Worm (Caenorhabditis elegans) whole organism, young adult: ENCODE results near the gene T15B12.1.

ENCODE experiments used
- B0261.1 ChIP-seq: sonication (generic microtip); optimal IDR thresholded peaks from 2 replicates; lab custom pipeline; 2016; ENCODE audit warnings: mild to moderate bottlenecking, missing genetic modification characterization, moderate library complexity, missing compliant biosample characterization
- B0336.3 ChIP-seq: fragments of 200-800 bp; sonication (Bioruptor generic); IDR thresholded peaks from 2 replicates; pipeline ENCODE4 v1.3.6; 2022; ENCODE audit warnings: missing genetic modification characterization, missing compliant biosample characterization
- D2030.7 ChIP-seq: fragments of 200-800 bp; sonication (Bioruptor generic); IDR thresholded peaks from 2 replicates; pipeline ENCODE4 v1.3.6; 2022; ENCODE audit warnings: missing genetic modification reagents, missing genetic modification characterization, missing compliant biosample characterization
- F10E7.11 ChIP-seq: sonication (generic microtip); optimal IDR thresholded peaks from 2 replicates; lab custom pipeline; 2017; ENCODE audit warnings: mild to moderate bottlenecking, missing genetic modification characterization, moderate library complexity, missing compliant biosample characterization
- F23B12.7 ChIP-seq: sonication (generic microtip); optimal IDR thresholded peaks from 2 replicates; lab custom pipeline; 2017; ENCODE audit warnings: missing genetic modification characterization, mild to moderate bottlenecking, missing compliant biosample characterization, antibody characterized with exemption, moderate library complexity; ENCODE audit not compliant: insufficient read depth
- F55B11.4 ChIP-seq: sonication (generic microtip); optimal IDR thresholded peaks from 2 replicates; lab custom pipeline; 2016; ENCODE audit warnings: missing compliant biosample characterization, missing genetic modification characterization, borderline replicate concordance; ENCODE audit not compliant: insufficient read depth
- T26A5.8 ChIP-seq: sonication (generic microtip); optimal IDR thresholded peaks from 2 replicates; lab custom pipeline; 2016; ENCODE audit warnings: missing genetic modification characterization, missing compliant biosample characterization
- Y56A3A.18 ChIP-seq: fragments of 200-800 bp; sonication (Bioruptor generic); IDR thresholded peaks from 2 replicates; pipeline ENCODE4 v1.3.6; 2022; ENCODE audit warnings: missing genetic modification reagents, missing genetic modification characterization, missing compliant biosample characterization
- attf-5 ChIP-seq: fragments of 200-800 bp; sonication (Bioruptor generic); optimal IDR thresholded peaks from 2 replicates; lab custom pipeline; 2018; ENCODE audit warnings: mild to moderate bottlenecking, missing genetic modification characterization, missing compliant biosample characterization
- cebp-1 ChIP-seq, 2 experiments: fragments of 200-800 bp in 1 of 2; sonication (Bioruptor generic) in 1 of 2; sonication (generic microtip) in 1 of 2; IDR thresholded peaks in 1 of 2; optimal IDR thresholded peaks in 1 of 2; 2 replicates each; pipeline versions ENCODE4 v1.3.6 to Lab custom; 2017 to 2022; ENCODE audit warnings: missing compliant biosample characterization in 2 of 2, missing genetic modification characterization in 2 of 2, mild to moderate bottlenecking in 1 of 2, missing genetic modification reagents in 1 of 2, moderate library complexity in 1 of 2
- cebp-2 ChIP-seq: fragments of 200-800 bp; sonication (Bioruptor generic); IDR thresholded peaks from 2 replicates; pipeline ENCODE4 v1.3.6; 2022; ENCODE audit warnings: missing genetic modification characterization, missing compliant biosample characterization
- ceh-40 ChIP-seq: fragments of 200-800 bp; sonication (Bioruptor generic); IDR thresholded peaks from 2 replicates; pipeline ENCODE4 v1.3.6; 2022; ENCODE audit warnings: missing genetic modification characterization, missing compliant biosample characterization
- ceh-58 ChIP-seq: fragments of 200-800 bp; sonication (Bioruptor generic); IDR thresholded peaks from 2 replicates; pipeline ENCODE4 v1.3.6; 2022; ENCODE audit warnings: missing genetic modification characterization, missing compliant biosample characterization
- ceh-91 ChIP-seq: fragments of 200-800 bp; sonication (Bioruptor generic); IDR thresholded peaks from 2 replicates; pipeline ENCODE4 v1.3.6; 2022; ENCODE audit warnings: missing genetic modification reagents, missing genetic modification characterization, missing compliant biosample characterization
- chd-7 ChIP-seq: sonication (generic microtip); optimal IDR thresholded peaks from 2 replicates; lab custom pipeline; 2016; ENCODE audit warnings: mild to moderate bottlenecking, missing genetic modification characterization, moderate library complexity, missing compliant biosample characterization
- dox-1 ChIP-seq: fragments of 200-800 bp; sonication (Bioruptor generic); IDR thresholded peaks from 2 replicates; pipeline ENCODE4 v1.3.6; 2022; ENCODE audit warnings: missing genetic modification reagents, missing genetic modification characterization, missing compliant biosample characterization
- hrde-1 ChIP-seq: sonication (generic microtip); optimal IDR thresholded peaks from 2 replicates; lab custom pipeline; 2016; ENCODE audit warnings: missing genetic modification characterization, mild to moderate bottlenecking, missing compliant biosample characterization, moderate library complexity, missing genotype, missing genetic modification reagents, borderline replicate concordance
- hsf-1 ChIP-seq: fragments of 200-800 bp; sonication (Bioruptor generic); IDR thresholded peaks from 2 replicates; pipeline ENCODE4 v1.3.6; 2022; ENCODE audit warnings: missing genetic modification reagents, missing genetic modification characterization, missing compliant biosample characterization
- let-526 ChIP-seq: fragments of 200-800 bp; sonication (Bioruptor generic); IDR thresholded peaks from 2 replicates; pipeline ENCODE4 v1.3.6; 2022; ENCODE audit warnings: missing genetic modification reagents, missing genetic modification characterization, missing compliant biosample characterization
- lin-40 ChIP-seq: sonication (generic microtip); optimal IDR thresholded peaks from 2 replicates; lab custom pipeline; 2016; ENCODE audit warnings: missing genetic modification characterization, mild to moderate bottlenecking, missing compliant biosample characterization, missing genotype, missing genetic modification reagents
- madf-6 ChIP-seq: fragments of 200-800 bp; sonication (Bioruptor generic); IDR thresholded peaks from 2 replicates; pipeline ENCODE4 v1.3.6; 2022; ENCODE audit warnings: missing genetic modification reagents, missing genetic modification characterization, missing compliant biosample characterization
- nfya-1 ChIP-seq: sonication (generic microtip); optimal IDR thresholded peaks from 2 replicates; lab custom pipeline; 2017; ENCODE audit warnings: antibody characterized with exemption, missing compliant biosample characterization, missing genetic modification characterization, borderline replicate concordance; ENCODE audit not compliant: insufficient read depth
- nfyb-1 ChIP-seq: fragments of 200-800 bp; sonication (Bioruptor generic); IDR thresholded peaks from 2 replicates; pipeline ENCODE4 v1.3.6; 2022; ENCODE audit warnings: missing genetic modification reagents, missing genetic modification characterization, missing compliant biosample characterization
- nhr-27 ChIP-seq: fragments of 200-800 bp; sonication (Bioruptor generic); optimal IDR thresholded peaks from 2 replicates; lab custom pipeline; 2018; ENCODE audit warnings: mild to moderate bottlenecking, missing genetic modification characterization, moderate library complexity, missing compliant biosample characterization
- pbrm-1 ChIP-seq: fragments of 200-800 bp; sonication (Bioruptor generic); IDR thresholded peaks from 2 replicates; pipeline ENCODE4 v1.3.6; 2022; ENCODE audit warnings: missing genetic modification reagents, missing genetic modification characterization, missing compliant biosample characterization
- repo-1 ChIP-seq: sonication (generic microtip); optimal IDR thresholded peaks from 2 replicates; lab custom pipeline; 2017; ENCODE audit warnings: mild to moderate bottlenecking, missing genetic modification characterization, missing compliant biosample characterization
- rpc-1 ChIP-seq, 2 experiments: fragments of 150-350 bp in 1 of 2; sonication (generic microtip) in 1 of 2; optimal IDR thresholded peaks; 2 replicates each; lab custom pipeline; 2014 to 2018; ENCODE audit warnings: missing biosample characterization in 1 of 2, missing genetic modification characterization in 1 of 2, missing genetic modification reagents in 1 of 2, missing genotype in 1 of 2
- sdz-38 ChIP-seq: sonication (generic microtip); optimal IDR thresholded peaks from 2 replicates; lab custom pipeline; 2016; ENCODE audit warnings: missing genotype, missing genetic modification characterization, missing compliant biosample characterization
- sea-2 ChIP-seq: fragments of 200-800 bp; sonication (Bioruptor generic); IDR thresholded peaks from 2 replicates; pipeline ENCODE4 v1.3.6; 2022; ENCODE audit warnings: missing genetic modification characterization, missing compliant biosample characterization
- tbp1 ChIP-seq: fragments of 200-800 bp; sonication (Bioruptor generic); optimal IDR thresholded peaks from 2 replicates; lab custom pipeline; 2018; ENCODE audit warnings: mild to moderate bottlenecking, missing genetic modification characterization, missing compliant biosample characterization
- tlf-1 ChIP-seq: fragments of 200-800 bp; sonication (Bioruptor generic); optimal IDR thresholded peaks from 2 replicates; lab custom pipeline; 2018; ENCODE audit warnings: mild to moderate bottlenecking, missing genetic modification characterization, missing compliant biosample characterization
- zim-3 ChIP-seq: sonication (generic microtip); optimal IDR thresholded peaks from 2 replicates; lab custom pipeline; 2017; ENCODE audit warnings: mild to moderate bottlenecking, missing genetic modification characterization, moderate library complexity, missing compliant biosample characterization
- ztf-18 ChIP-seq: sonication (generic microtip); optimal IDR thresholded peaks from 2 replicates; lab custom pipeline; 2016; ENCODE audit warnings: missing genotype, mild to moderate bottlenecking, missing genetic modification characterization, missing compliant biosample characterization
- ztf-26 ChIP-seq: sonication (generic microtip); optimal IDR thresholded peaks from 2 replicates; lab custom pipeline; 2017; ENCODE audit warnings: missing genetic modification characterization, missing compliant biosample characterization

Gene T15B12.1

ce11 chrIII:5321661-5322060, 33.7 kb downstream of the T15B12.1 start, which contains the start of gene F52C9.3:
Gene F52C9.3, plus strand, starts transcription at chrIII:5321885.
- TF ChIP-seq attf-5 (peak; percentile 5), nfyb-1 (0 out of 2 replicates have a peak, but pooled peaks have one; percentile 36), tbp1 (GFP tag; lab: Kevin White, UChicago) (peak; percentile 23), T26A5.8 (tag; lab: Kevin White, UChicago) (no peak), pbrm-1 (GFP tag; lab: Robert Waterston, UW) (0 out of 2 replicates have a peak, but pooled peaks have one; percentile 21), chd-7 (tag; lab: Kevin White, UChicago) (peak; percentile 29), repo-1 (tag; lab: Kevin White, UChicago) (no peak), cebp-1 (GFP tag; IDR thresholded peaks at IDR 0.05; lab: Robert Waterston, UW) (no peak), cebp-1 (tag; optimal IDR thresholded peaks at IDR 0.05; lab: Kevin White, UChicago) (peak; percentile 51), madf-6 (0 out of 2 replicates have a peak, but pooled peaks have one; percentile 29), nhr-27 (peak; percentile 12), tlf-1 (GFP tag; lab: Kevin White, UChicago) (peak; percentile 41), sdz-38 (no peak)
- TF ChIP-seq, all 124 proteins: peak for 9

DNA sequence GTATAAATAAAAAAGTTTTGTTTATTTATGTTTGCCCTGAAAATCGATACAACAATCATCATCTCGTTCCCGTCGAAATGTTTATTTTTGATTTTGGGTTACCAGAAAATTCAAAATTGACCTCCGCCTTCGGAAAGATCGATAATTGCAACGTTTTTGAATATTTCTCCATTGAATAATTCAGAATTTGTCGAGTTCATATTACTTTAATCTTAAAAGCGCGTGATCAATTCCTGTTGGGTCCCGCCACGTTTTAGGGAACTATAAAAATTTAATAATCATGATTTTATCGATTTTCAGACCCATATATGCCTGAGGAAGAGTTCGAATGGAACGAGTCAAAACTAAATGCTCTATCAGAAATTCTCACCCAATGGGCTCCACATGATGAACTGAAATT, 38.3 kb downstream of the T15B12.1 start, which contains the start of gene sorf-2:
Gene sorf-2, plus strand, starts transcription at position 301 of the 400 bp plus-strand sequence.
- TF ChIP-seq ztf-18 (tag; lab: Kevin White, UChicago) (no peak), zim-3 (no peak), lin-40 (tag; lab: Kevin White, UChicago) (no peak), cebp-2 (GFP tag; lab: Robert Waterston, UW) (no peak), let-526 (GFP tag; lab: Robert Waterston, UW) (no peak), D2030.7 (GFP tag; lab: Robert Waterston, UW) (no peak), hrde-1 (no peak), ceh-91 (GFP tag; lab: Robert Waterston, UW) (no peak), ceh-40 (GFP tag; lab: Robert Waterston, UW) (no peak)

ce11 chrIII:5329372-5329771, 41.4 kb downstream of the T15B12.1 start:
- TF ChIP-seq B0336.3 (GFP tag; lab: Robert Waterston, UW) (no peak), ceh-58 (no peak), T26A5.8 (tag; lab: Kevin White, UChicago) (no peak), sea-2 (GFP tag; lab: Robert Waterston, UW) (no peak), lin-40 (tag; lab: Kevin White, UChicago) (no peak), F55B11.4 (tag; lab: Kevin White, UChicago) (no peak), Y56A3A.18 (no peak), ztf-26 (tag; lab: Kevin White, UChicago) (no peak), F23B12.7 (tag; lab: Kevin White, UChicago) (no peak), nfya-1 (no peak), rpc-1 (optimal IDR thresholded peaks at IDR 0.05; lab: Kevin White, UChicago) (no peak), rpc-1 (tag; optimal IDR thresholded peaks at IDR 0.05; lab: Kevin White, UChicago) (no peak), hsf-1 (GFP tag; lab: Robert Waterston, UW) (no peak), B0261.1 (no peak), dox-1 (no peak), F10E7.11 (tag; lab: Kevin White, UChicago) (no peak)
